Worm (Caenorhabditis elegans) whole organism, L3 larva: ENCODE data around the gene irg-1.
"Not testable (repeated sequence)": the region's sequence is repeated elsewhere in the genome, so short reads cannot be mapped to it uniquely, and the experiment has no call there.

ENCODE experiments used
- ZK546.5 ChIP-seq: sonication (generic microtip); optimal IDR thresholded peaks from 2 replicates; lab custom pipeline; 2017; ENCODE audit warnings: missing biosample characterization, missing genetic modification characterization
- ama-1 ChIP-seq: fragments of 150-350 bp; optimal IDR thresholded peaks from 2 replicates; lab custom pipeline; 2018
- ceh-9 ChIP-seq: sonication (generic microtip); optimal IDR thresholded peaks from 2 replicates; lab custom pipeline; 2018; ENCODE audit warnings: missing biosample characterization, missing genetic modification characterization
- elt-3 ChIP-seq, 3 experiments: fragments of 150-350 bp in 1 of 3; sonication (generic microtip) in 2 of 3; optimal IDR thresholded peaks; 2 replicates in 2 of 3; 4 replicates in 1 of 3; lab custom pipeline; 2014 to 2017; ENCODE audit warnings: missing biosample characterization in 3 of 3, missing genetic modification characterization in 3 of 3

- not testable (repeated sequence) for TF ChIP-seq ama-1 (lab: Kevin White, UChicago); ceh-9 (tag; lab: Kevin White, UChicago); ZK546.5 (tag; lab: Kevin White, UChicago); elt-3 (tag; optimal IDR thresholded peaks at IDR 0.05; lab: Kevin White, UChicago)
Observed at ce11 chrV:3572408-3572807, 49.0 kb downstream of the irg-1 start, which contains the start of gene F40C5.1.
